Worm (Caenorhabditis elegans) whole organism, L3 larva: Measurements from ENCODE around the gene F35F10.5.

Source experiments
- R02D3.7 ChIP-seq: fragments of 150-350 bp; optimal IDR thresholded peaks from 2 replicates; lab custom pipeline; 2014; ENCODE audit warnings: missing biosample characterization, missing genetic modification characterization
- ama-1 ChIP-seq: fragments of 150-350 bp; optimal IDR thresholded peaks from 2 replicates; lab custom pipeline; 2018
- ceh-16 ChIP-seq: sonication (generic microtip); optimal IDR thresholded peaks from 2 replicates; lab custom pipeline; 2017; ENCODE audit warnings: missing biosample characterization, missing genetic modification characterization
- ceh-28 ChIP-seq: fragments of 150-350 bp; optimal IDR thresholded peaks from 2 replicates; lab custom pipeline; 2014; ENCODE audit warnings: missing biosample characterization, missing genetic modification reagents, missing genetic modification characterization
- elt-3 ChIP-seq, 3 experiments: fragments of 150-350 bp in 1 of 3; sonication (generic microtip) in 2 of 3; optimal IDR thresholded peaks; 2 replicates in 2 of 3; 4 replicates in 1 of 3; lab custom pipeline; 2014 to 2017; ENCODE audit warnings: missing biosample characterization in 3 of 3, missing genetic modification characterization in 3 of 3
- fkh-10 ChIP-seq: sonication (generic microtip); optimal IDR thresholded peaks from 2 replicates; lab custom pipeline; 2017; ENCODE audit warnings: missing biosample characterization, missing genetic modification reagents, missing genetic modification characterization
- fos-1 ChIP-seq: fragments of 150-350 bp; optimal IDR thresholded peaks from 2 replicates; lab custom pipeline; 2014; ENCODE audit warnings: missing biosample characterization, missing genetic modification characterization
- nfya-1 ChIP-seq: sonication (generic microtip); optimal IDR thresholded peaks from 2 replicates; lab custom pipeline; 2017; ENCODE audit warnings: missing genetic modification characterization, mild to moderate bottlenecking, missing compliant biosample characterization, antibody characterized with exemption, moderate library complexity; ENCODE audit not compliant: insufficient read depth
- nhr-11 ChIP-seq: fragments of 150-350 bp; optimal IDR thresholded peaks from 2 replicates; lab custom pipeline; 2014; ENCODE audit warnings: missing biosample characterization, missing genetic modification characterization
- nhr-76 ChIP-seq: fragments of 150-350 bp; sonication (generic microtip); optimal IDR thresholded peaks from 5 replicates; lab custom pipeline; 2014; ENCODE audit warnings: missing biosample characterization, missing genetic modification characterization
- sea-2 ChIP-seq: fragments of 150-350 bp; sonication (generic microtip); optimal IDR thresholded peaks from 4 replicates; lab custom pipeline; 2014; ENCODE audit warnings: missing biosample characterization, missing genetic modification reagents, missing genetic modification characterization
- skn-1 ChIP-seq: fragments of 150-350 bp; optimal IDR thresholded peaks from 2 replicates; lab custom pipeline; 2014; ENCODE audit warnings: missing biosample characterization, missing genetic modification characterization
- unc-39 ChIP-seq: sonication (generic microtip); optimal IDR thresholded peaks from 4 replicates; lab custom pipeline; 2017; ENCODE audit warnings: missing biosample characterization, missing genetic modification characterization
- zag-1 ChIP-seq: fragments of 150-350 bp; optimal IDR thresholded peaks from 2 replicates; lab custom pipeline; 2014; ENCODE audit warnings: missing biosample characterization, missing genetic modification characterization

DNA sequence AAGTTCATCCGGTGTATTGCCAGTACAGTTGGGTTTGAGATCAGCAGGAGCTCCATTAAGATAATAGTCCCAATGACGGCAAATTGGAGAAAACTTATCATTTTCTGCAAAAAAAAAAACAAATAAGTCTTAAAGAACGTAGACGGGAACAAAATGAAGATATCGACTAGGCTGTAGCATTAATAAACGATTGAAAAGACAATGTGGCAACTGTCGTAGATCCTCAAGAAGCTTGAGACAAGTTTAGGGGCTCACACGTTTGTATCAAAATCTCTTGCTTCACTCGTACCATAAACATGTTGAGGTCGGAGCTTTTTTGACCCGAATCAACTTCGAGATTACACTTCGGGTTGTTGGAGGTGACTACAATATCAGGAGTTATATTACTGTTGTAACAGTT is 35.3 kb downstream of the F35F10.5 start, which contains the start of gene F35F10.14:
- no peak for TF ChIP-seq ceh-28 (tag; lab: Kevin White, UChicago)
- TF ChIP-seq fkh-10: no peak
- no peak for TF ChIP-seq ama-1 (lab: Kevin White, UChicago)
- TF ChIP-seq elt-3 (tag; optimal IDR thresholded peaks at IDR 0.05; lab: Kevin White, UChicago): no peak
- TF ChIP-seq R02D3.7 (tag; lab: Kevin White, UChicago): no peak
- TF ChIP-seq nfya-1 (tag; lab: Kevin White, UChicago): no peak
- no peak for TF ChIP-seq unc-39 (tag; lab: Kevin White, UChicago)
- no peak for TF ChIP-seq nhr-76 (tag; lab: Kevin White, UChicago)
- TF ChIP-seq sea-2 (GFP tag; lab: Kevin White, UChicago): no peak
- TF ChIP-seq fos-1: no peak
- TF ChIP-seq skn-1: no peak
- no peak for TF ChIP-seq nhr-11 (tag; lab: Kevin White, UChicago)
- TF ChIP-seq zag-1 (tag; lab: Kevin White, UChicago): no peak
- TF ChIP-seq ceh-16 (tag; lab: Kevin White, UChicago): no peak
